Worm (Caenorhabditis elegans) whole organism, late embryonic: ENCODE measurements around the gene npp-3.

Source experiments
- ama-1 ChIP-seq: fragments of 150-350 bp; optimal IDR thresholded peaks from 2 replicates; lab custom pipeline; 2014
- elt-2 ChIP-seq: sonication (generic microtip); optimal IDR thresholded peaks from 2 replicates; lab custom pipeline; 2016; ENCODE audit warnings: missing genetic modification reagents, missing genetic modification characterization, missing compliant biosample characterization
- elt-4 ChIP-seq: sonication (generic microtip); optimal IDR thresholded peaks from 2 replicates; lab custom pipeline; 2016; ENCODE audit warnings: missing genetic modification characterization, missing compliant biosample characterization
- pag-3 ChIP-seq: sonication (generic microtip); optimal IDR thresholded peaks from 2 replicates; lab custom pipeline; 2016; ENCODE audit warnings: missing compliant biosample characterization, missing genetic modification characterization, borderline replicate concordance
- pha-2 ChIP-seq: sonication (generic microtip); optimal IDR thresholded peaks from 2 replicates; lab custom pipeline; 2017; ENCODE audit warnings: mild to moderate bottlenecking, missing genetic modification characterization, missing compliant biosample characterization
- pha-4 ChIP-seq: fragments of 150-350 bp; optimal IDR thresholded peaks from 2 replicates; lab custom pipeline; 2018; ENCODE audit warnings: missing biosample characterization, missing genetic modification reagents, missing genetic modification characterization
- sdc-2 ChIP-seq: sonication (generic microtip); optimal IDR thresholded peaks from 2 replicates; lab custom pipeline; 2016; ENCODE audit warnings: missing genotype, missing genetic modification characterization, missing compliant biosample characterization
- syd-9 ChIP-seq: sonication (generic microtip); optimal IDR thresholded peaks from 2 replicates; lab custom pipeline; 2016; ENCODE audit warnings: mild to moderate bottlenecking, missing genetic modification characterization, moderate library complexity, missing compliant biosample characterization
- tbx-2 ChIP-seq: sonication (generic microtip); optimal IDR thresholded peaks from 2 replicates; lab custom pipeline; 2016; ENCODE audit warnings: missing genetic modification characterization, missing compliant biosample characterization

ce11 chrII:11901110-11901509 is 26.5 kb upstream of the npp-3 start, which contains the start of gene vab-23:
- TF ChIP-seq pha-4 (tag; lab: Kevin White, UChicago) (no peak), elt-2 (tag; lab: Kevin White, UChicago) (no peak), elt-4 (tag; lab: Kevin White, UChicago) (no peak), tbx-2 (tag; lab: Kevin White, UChicago) (no peak), syd-9 (tag; lab: Kevin White, UChicago) (no peak), sdc-2 (tag; lab: Kevin White, UChicago) (no peak), pag-3 (tag; lab: Kevin White, UChicago) (no peak), pha-2 (tag; lab: Kevin White, UChicago) (no peak), ama-1 (lab: Kevin White, UChicago) (no peak)
